Worm (Caenorhabditis elegans): ENCODE data around the gene sre-7.

- TF ChIP-seq sea-1 (GFP tag; conservative IDR thresholded peaks at IDR 0.05) (no peak), scrt-1 (GFP tag; IDR thresholded peaks at IDR 0.05) (no peak)
Measured at ce11 chrV:14279777-14280176, 35.8 kb downstream of the sre-7 start, which contains the start of gene srt-33.

Data from whole organism, early embryonic.